Worm (Caenorhabditis elegans) whole organism, L1 larva: Measurements from ENCODE around the gene str-31.
A peak's percentile ranks its signal among the peaks of the same experiment; 100 is the strongest.

Experiments
- F16B12.6 ChIP-seq: fragments of 150-350 bp; optimal IDR thresholded peaks from 2 replicates; lab custom pipeline; 2014; ENCODE audit warnings: missing biosample characterization, missing genetic modification characterization
- aha-1 ChIP-seq: fragments of 150-350 bp; optimal IDR thresholded peaks from 2 replicates; lab custom pipeline; 2014; ENCODE audit warnings: missing biosample characterization, missing genetic modification characterization
- alr-1 ChIP-seq: fragments of 200-800 bp; sonication (Bioruptor generic); optimal IDR thresholded peaks from 2 replicates; lab custom pipeline; 2018; ENCODE audit warnings: borderline replicate concordance, mild to moderate bottlenecking, missing genetic modification characterization, missing compliant biosample characterization
- hlh-17 ChIP-seq: fragments of 200-800 bp; sonication (Bioruptor generic); optimal IDR thresholded peaks from 2 replicates; lab custom pipeline; 2018; ENCODE audit warnings: missing genetic modification characterization, mild to moderate bottlenecking, missing compliant biosample characterization, moderate library complexity, borderline replicate concordance
- jun-1 ChIP-seq: fragments of 150-350 bp; optimal IDR thresholded peaks from 2 replicates; lab custom pipeline; 2014; ENCODE audit warnings: missing biosample characterization, missing genetic modification reagents, missing genetic modification characterization
- nhr-28 ChIP-seq: fragments of 150-350 bp; optimal IDR thresholded peaks from 2 replicates; lab custom pipeline; 2014; ENCODE audit warnings: missing biosample characterization, missing genetic modification characterization
- pax-3 ChIP-seq: fragments of 200-800 bp; sonication (Bioruptor generic); optimal IDR thresholded peaks from 2 replicates; lab custom pipeline; 2018; ENCODE audit warnings: mild to moderate bottlenecking, missing genetic modification characterization, moderate library complexity, missing compliant biosample characterization
- unc-130 ChIP-seq: fragments of 150-350 bp; optimal IDR thresholded peaks from 2 replicates; lab custom pipeline; 2017; ENCODE audit warnings: missing biosample characterization, missing genetic modification characterization, inconsistent platforms
- ztf-11 ChIP-seq, 2 experiments: sonication (generic microtip); optimal IDR thresholded peaks; 2 replicates each; lab custom pipeline; 2016 to 2017; ENCODE audit warnings: missing genetic modification characterization in 2 of 2, missing biosample characterization in 1 of 2, missing compliant biosample characterization in 1 of 2

str-31 gene

DNA sequence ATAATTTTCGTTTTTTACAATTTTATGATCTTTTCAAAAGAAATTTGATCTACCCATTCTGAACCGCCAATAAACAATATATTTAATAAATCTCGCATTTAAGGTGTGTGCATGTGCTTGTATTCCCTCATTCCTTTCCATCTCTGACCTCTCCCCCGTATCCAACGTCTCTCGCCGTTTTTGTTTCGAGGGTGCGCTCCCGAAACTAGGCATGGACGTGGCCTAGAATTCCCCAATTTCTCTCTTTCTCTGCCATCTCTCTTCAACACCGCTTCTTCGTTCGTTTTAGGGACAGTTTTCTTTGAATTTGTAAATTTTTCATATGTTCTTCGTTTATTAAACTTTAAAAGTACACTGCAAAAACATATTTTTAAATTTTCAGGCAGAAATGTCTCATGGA, 43.0 kb downstream of the str-31 start, which contains the start of gene F25E5.1 (continued):
- peak in 1 of 2 experiments; percentile 72 for TF ChIP-seq ztf-11 (tag; optimal IDR thresholded peaks at IDR 0.05; lab: Kevin White, UChicago)
- TF ChIP-seq hlh-17 = no peak
- TF ChIP-seq aha-1 (tag; lab: Kevin White, UChicago) = no peak
- TF ChIP-seq jun-1 (tag; lab: Kevin White, UChicago) = peak; percentile 2

ce11 chrV:7464696-7465095, 43.8 kb downstream of the str-31 start, which contains the start of gene srh-89:
srh-89 (minus strand) TSS chrV:7464796.
- TF ChIP-seq F16B12.6 (tag; lab: Kevin White, UChicago) = no peak
- TF ChIP-seq pax-3 (tag; lab: Kevin White, UChicago) = no peak
- TF ChIP-seq nhr-28 = no peak

DNA sequence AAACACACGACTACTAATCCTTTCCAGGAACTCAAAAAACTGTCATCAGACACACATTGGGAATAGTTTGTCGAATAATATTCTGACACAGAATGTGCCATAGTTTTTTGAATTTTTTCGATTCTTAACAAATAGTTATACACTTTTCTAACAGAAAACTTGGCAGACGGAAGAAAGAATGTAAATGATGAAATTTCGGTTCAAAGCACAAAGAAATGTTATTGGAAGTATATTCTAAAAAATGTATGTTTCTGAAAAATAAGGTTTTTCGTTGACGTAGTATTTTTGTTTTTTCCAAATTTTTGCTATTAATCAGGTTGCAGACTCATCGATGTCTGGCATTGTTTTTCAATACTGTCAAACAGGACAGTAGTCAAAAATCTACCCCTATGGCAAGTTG, 47.6 kb downstream of the str-31 start, which contains the start of gene srh-92:
Gene srh-92, minus strand, starts transcription at position 101 of the 400 bp plus-strand sequence.
- TF ChIP-seq alr-1 (tag; lab: Kevin White, UChicago) = no peak
- no peak for TF ChIP-seq unc-130 (tag; lab: Kevin White, UChicago)
